Fruit fly (Drosophila melanogaster) whole organism, adult: ENCODE data around the gene CG10492.

ENCODE experiments used
- CG14711 ChIP-seq: fragments of 200-800 bp; sonication (Bioruptor generic); optimal IDR thresholded peaks from 2 replicates; lab custom pipeline; 2018; ENCODE audit warnings: missing biosample characterization, mild to moderate bottlenecking, missing genetic modification characterization, moderate library complexity
- CG5204 ChIP-seq: fragments of 200-800 bp; sonication (Bioruptor generic); optimal IDR thresholded peaks from 2 replicates; lab custom pipeline; 2016; ENCODE audit warnings: missing biosample characterization, missing genetic modification characterization
- cic ChIP-seq: fragments of 200-800 bp; sonication (Bioruptor generic); optimal IDR thresholded peaks from 2 replicates; lab custom pipeline; 2017; ENCODE audit warnings: missing biosample characterization, mild to moderate bottlenecking, missing genetic modification characterization, moderate library complexity
- toe ChIP-seq: fragments of 200-800 bp; sonication (Bioruptor generic); optimal IDR thresholded peaks from 2 replicates; lab custom pipeline; 2016; ENCODE audit warnings: missing biosample characterization, missing genetic modification characterization

DNA sequence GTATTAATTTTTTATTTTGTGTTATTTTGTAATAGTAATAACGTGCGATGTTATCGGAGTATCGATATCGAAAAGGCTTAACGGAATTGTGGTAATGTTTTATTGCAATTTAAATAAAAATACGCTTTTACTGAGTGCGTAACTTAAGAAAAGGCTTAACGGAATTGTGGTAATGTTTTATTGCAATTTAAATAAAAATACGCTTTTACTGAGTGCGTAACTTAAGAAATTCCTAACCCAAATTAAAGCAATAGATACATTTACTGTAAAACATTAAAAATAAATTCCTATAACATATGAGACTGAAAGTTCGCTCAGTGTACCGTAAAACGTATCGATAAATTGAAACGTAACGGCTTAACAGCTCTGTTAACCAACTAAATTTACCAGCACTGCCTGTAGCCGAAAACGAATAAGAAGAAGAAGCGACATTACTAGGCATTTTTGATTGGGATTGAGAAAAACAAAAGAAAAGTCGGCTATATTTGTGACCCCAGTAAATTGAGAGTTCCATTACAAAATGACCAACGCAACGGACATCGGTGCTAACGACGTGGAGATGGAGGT, 2.3 kb upstream of the CG10492 start, which contains the start of gene Rpn3:
- TF ChIP-seq cic (GFP tag; lab: Kevin White, UChicago) = no peak
- no peak for TF ChIP-seq CG5204 (GFP tag; lab: Kevin White, UChicago)
- TF ChIP-seq toe (GFP tag; lab: Kevin White, UChicago) = no peak
- peak; percentile 83 for TF ChIP-seq CG14711
